Fruit fly (Drosophila melanogaster): ENCODE results near the gene CG33647.

DNA sequence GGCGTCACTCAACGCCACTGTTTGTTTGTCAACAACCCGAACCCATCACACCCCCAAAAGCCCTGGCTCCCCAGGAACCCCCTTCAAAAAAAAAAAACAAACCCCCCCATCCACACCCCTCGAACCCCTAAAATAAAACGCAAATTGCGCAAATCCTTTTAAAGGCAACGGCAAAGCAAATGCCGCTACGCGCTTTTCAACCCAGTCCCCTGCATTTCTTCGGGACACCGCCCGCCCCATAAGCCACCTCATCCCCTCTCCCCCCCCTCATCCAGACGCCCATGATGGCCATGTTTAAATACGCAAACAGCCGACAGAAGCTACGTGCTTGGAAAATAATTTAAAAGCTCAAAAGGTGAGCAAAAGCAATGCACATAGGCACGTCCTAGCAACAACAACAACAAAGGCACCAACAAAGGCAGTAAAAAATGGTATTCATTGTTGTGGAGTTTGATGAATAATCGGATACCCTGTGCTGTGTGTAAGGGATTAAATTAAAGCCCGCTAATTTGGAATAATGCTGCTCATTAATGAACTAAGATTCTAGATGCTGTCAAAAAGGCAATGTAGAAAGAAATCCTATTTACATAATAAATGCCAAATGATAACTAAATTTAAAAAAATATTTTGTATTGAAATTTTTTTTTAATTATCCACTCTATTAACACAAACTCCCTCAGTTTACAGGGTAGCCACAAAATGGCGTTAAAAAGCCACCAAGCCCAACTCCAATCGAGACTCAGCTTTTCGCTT, 47.6 kb upstream of the CG33647 start:
- TF ChIP-seq CG8478 (optimal IDR thresholded peaks at IDR 0.05): no peak
- no peak for TF ChIP-seq CTCF (optimal IDR thresholded peaks at IDR 0.05)
